Fruit fly (Drosophila melanogaster): ENCODE measurements around the gene aqz.

Gene aqz

dm6 chr3R:8861671-8862070 is 41.2 kb upstream of the aqz start:
- TF ChIP-seq CG33017 (tag; optimal IDR thresholded peaks at IDR 0.05) (no peak), CG5204 (GFP tag; optimal IDR thresholded peaks at IDR 0.05) (no peak)

dm6 chr3R:8860126-8861059 is 39.9 kb upstream of the aqz start:
- TF ChIP-seq kay (GFP tag; ENCODE audit: borderline replicate concordance) (peak; percentile 74), Clk (GFP tag; optimal IDR thresholded peaks at IDR 0.05) (no peak), Mnt (GFP tag; optimal IDR thresholded peaks at IDR 0.05) (no peak), bab1 (GFP tag; optimal IDR thresholded peaks at IDR 0.05) (no peak), pad (GFP tag; optimal IDR thresholded peaks at IDR 0.05) (no peak), CG5204 (GFP tag; optimal IDR thresholded peaks at IDR 0.05) (no peak), CG33017 (tag; optimal IDR thresholded peaks at IDR 0.05) (no peak)

dm6 chr3R:8859264-8859663 is 38.8 kb upstream of the aqz start:
- TF ChIP-seq Hr96 (GFP tag; optimal IDR thresholded peaks at IDR 0.05): no peak
- TF ChIP-seq Crg-1 (GFP tag; optimal IDR thresholded peaks at IDR 0.05): no peak
- no peak for TF ChIP-seq tj (GFP tag; optimal IDR thresholded peaks at IDR 0.05)
- no peak for TF ChIP-seq toe (GFP tag; optimal IDR thresholded peaks at IDR 0.05)
- TF ChIP-seq CG11617 (GFP tag; optimal IDR thresholded peaks at IDR 0.05): no peak
- TF ChIP-seq bab1 (GFP tag; optimal IDR thresholded peaks at IDR 0.05): no peak
- no peak for TF ChIP-seq pad (GFP tag; optimal IDR thresholded peaks at IDR 0.05)
- TF ChIP-seq cnc (optimal IDR thresholded peaks at IDR 0.05): no peak
- TF ChIP-seq CG7045 (GFP tag; optimal IDR thresholded peaks at IDR 0.05): no peak
- TF ChIP-seq CG12768 (GFP tag; optimal IDR thresholded peaks at IDR 0.05): no peak
- no peak for TF ChIP-seq Mnt (GFP tag; optimal IDR thresholded peaks at IDR 0.05)
- no peak for TF ChIP-seq kay (GFP tag; ENCODE audit: borderline replicate concordance)
- no peak for TF ChIP-seq cic (GFP tag; optimal IDR thresholded peaks at IDR 0.05)

- no peak for TF ChIP-seq cic (GFP tag; optimal IDR thresholded peaks at IDR 0.05)
- TF ChIP-seq CG11617 (GFP tag; optimal IDR thresholded peaks at IDR 0.05): no peak
- TF ChIP-seq CG7045 (GFP tag; optimal IDR thresholded peaks at IDR 0.05): no peak
- TF ChIP-seq CG1620 (GFP tag; optimal IDR thresholded peaks at IDR 0.05): no peak
- peak; percentile 15 for TF ChIP-seq bab1 (GFP tag; optimal IDR thresholded peaks at IDR 0.05)
- no peak for TF ChIP-seq CG7101 (tag; optimal IDR thresholded peaks at IDR 0.05)
- TF ChIP-seq CG5204 (GFP tag; optimal IDR thresholded peaks at IDR 0.05): no peak
- TF ChIP-seq Mnt (GFP tag; optimal IDR thresholded peaks at IDR 0.05): no peak
- no peak for TF ChIP-seq CG14711 (tag; optimal IDR thresholded peaks at IDR 0.05)
- no peak for TF ChIP-seq Clk (GFP tag; optimal IDR thresholded peaks at IDR 0.05)
- no peak for TF ChIP-seq pad (GFP tag; optimal IDR thresholded peaks at IDR 0.05)
- peak; percentile 73 for TF ChIP-seq tj (GFP tag; optimal IDR thresholded peaks at IDR 0.05)
- TF ChIP-seq CG12768 (GFP tag; optimal IDR thresholded peaks at IDR 0.05): no peak
- no peak for TF ChIP-seq CG33017 (tag; optimal IDR thresholded peaks at IDR 0.05)
- peak; percentile 13 for TF ChIP-seq kay (GFP tag; ENCODE audit: borderline replicate concordance)
- TF ChIP-seq ovo (GFP tag; optimal IDR thresholded peaks at IDR 0.05): no peak
- TF ChIP-seq Crg-1 (GFP tag; optimal IDR thresholded peaks at IDR 0.05): no peak
- TF ChIP-seq Hr96 (GFP tag; optimal IDR thresholded peaks at IDR 0.05): no peak
- TF ChIP-seq cnc (optimal IDR thresholded peaks at IDR 0.05): no peak
- TF ChIP-seq toe (GFP tag; optimal IDR thresholded peaks at IDR 0.05): no peak
Observed at dm6 chr3R:8857496-8858255, 37.2 kb upstream of the aqz start.

- TF ChIP-seq kay (GFP tag; ENCODE audit: borderline replicate concordance) (peak; percentile 28), tj (GFP tag; optimal IDR thresholded peaks at IDR 0.05) (peak; percentile 98), CG33017 (tag; optimal IDR thresholded peaks at IDR 0.05) (no peak), CG7045 (GFP tag; optimal IDR thresholded peaks at IDR 0.05) (no peak), CG14711 (tag; optimal IDR thresholded peaks at IDR 0.05) (no peak)
Observed at dm6 chr3R:8856242-8856641, 35.8 kb upstream of the aqz start.

dm6 chr3R:8854619-8855206 is 34.2 kb upstream of the aqz start:
- TF ChIP-seq Mnt (GFP tag; optimal IDR thresholded peaks at IDR 0.05) (no peak), ovo (GFP tag; optimal IDR thresholded peaks at IDR 0.05) (no peak), cic (GFP tag; optimal IDR thresholded peaks at IDR 0.05) (no peak), CG7101 (tag; optimal IDR thresholded peaks at IDR 0.05) (no peak), CG12768 (GFP tag; optimal IDR thresholded peaks at IDR 0.05) (no peak), Crg-1 (GFP tag; optimal IDR thresholded peaks at IDR 0.05) (no peak)

All from whole organism, adult.